Fruit fly (Drosophila melanogaster) whole organism, wandering third instar larva: ENCODE measurements around the gene fwd.

Experiments used
- CG9705 ChIP-seq: fragments of 200-800 bp; sonication (Bioruptor generic); optimal IDR thresholded peaks from 2 replicates; lab custom pipeline; 2018; ENCODE audit warnings: missing biosample characterization, mild to moderate bottlenecking, missing genetic modification characterization
- CrebA ChIP-seq: fragments of 200-800 bp; sonication (Bioruptor generic); optimal IDR thresholded peaks from 2 replicates; lab custom pipeline; 2016; ENCODE audit warnings: missing biosample characterization, mild to moderate bottlenecking, missing genetic modification characterization, borderline replicate concordance
- Dfd ChIP-seq: fragments of >200 bp; optimal IDR thresholded peaks from 2 replicates; lab custom pipeline; 2017; ENCODE audit warnings: missing biosample characterization, missing genetic modification characterization
- Dif ChIP-seq: fragments of 200-275, 200-300 bp; sonication (Bioruptor generic); optimal IDR thresholded peaks from 2 replicates; lab custom pipeline; 2018; ENCODE audit warnings: missing biosample characterization, missing genetic modification characterization; ENCODE audit not compliant: partially characterized antibody
- HLH106 ChIP-seq: fragments of 200-800 bp; optimal IDR thresholded peaks from 3 replicates; lab custom pipeline; 2019; ENCODE audit warnings: missing biosample characterization, mild to moderate bottlenecking, missing genetic modification characterization, moderate library complexity
- Hr83 ChIP-seq: fragments of 200-300 bp; sonication (Bioruptor generic); optimal IDR thresholded peaks from 2 replicates; lab custom pipeline; 2016; ENCODE audit warnings: missing biosample characterization, mild to moderate bottlenecking, missing genetic modification characterization, moderate library complexity; ENCODE audit not compliant: poor library complexity, severe bottlenecking
- OdsH ChIP-seq: fragments of 200-800 bp; sonication (Bioruptor generic); optimal IDR thresholded peaks from 2 replicates; lab custom pipeline; 2016; ENCODE audit warnings: missing biosample characterization, mild to moderate bottlenecking, missing genetic modification characterization
- Sp1 ChIP-seq: fragments of 200-800 bp; sonication (Bioruptor generic); optimal IDR thresholded peaks from 3 replicates; lab custom pipeline; 2019; ENCODE audit warnings: missing biosample characterization, mild to moderate bottlenecking, missing genetic modification characterization, moderate library complexity
- Vsx2 ChIP-seq: fragments of 200-300, 225-300 bp; sonication (Bioruptor generic); optimal IDR thresholded peaks from 2 replicates; lab custom pipeline; 2018; ENCODE audit warnings: missing biosample characterization, missing genetic modification characterization; ENCODE audit not compliant: partially characterized antibody
- br ChIP-seq: fragments of 200-800 bp; sonication (Bioruptor generic); optimal IDR thresholded peaks from 2 replicates; lab custom pipeline; 2016; ENCODE audit warnings: missing biosample characterization, missing genetic modification characterization
- dmrt93B ChIP-seq: fragments of 200-800 bp; sonication (Bioruptor generic); optimal IDR thresholded peaks from 2 replicates; lab custom pipeline; 2018; ENCODE audit warnings: missing biosample characterization, mild to moderate bottlenecking, missing genetic modification characterization
- dsf ChIP-seq: sonication (Bioruptor generic); optimal IDR thresholded peaks from 2 replicates; lab custom pipeline; 2016; ENCODE audit warnings: missing biosample characterization, missing genetic modification characterization, borderline replicate concordance
- pan ChIP-seq: fragments of >200 bp; optimal IDR thresholded peaks from 2 replicates; lab custom pipeline; 2017
- tai ChIP-seq: sonication (Bioruptor generic); optimal IDR thresholded peaks from 2 replicates; lab custom pipeline; 2016; ENCODE audit warnings: missing biosample characterization, missing genetic modification characterization

DNA sequence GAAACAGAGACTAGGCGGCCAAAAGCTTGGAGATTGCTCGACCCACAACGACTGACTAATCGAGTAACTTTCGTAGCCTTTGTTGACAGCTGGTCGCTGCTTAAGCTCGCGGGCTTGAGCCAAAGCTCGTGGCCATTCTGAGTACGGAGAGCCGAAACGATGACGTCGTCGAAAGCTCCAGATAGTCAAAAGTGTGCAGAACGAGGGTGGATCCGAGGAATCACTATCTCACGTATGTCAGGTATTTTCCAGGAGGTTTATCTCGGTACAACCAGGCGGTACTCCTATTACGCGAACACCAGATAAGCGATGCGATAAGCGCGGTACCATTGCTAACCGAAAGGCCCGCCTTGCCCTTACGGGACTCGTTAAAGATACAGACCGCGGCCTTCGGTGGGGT is 8.1 kb downstream of the fwd start:
- TF ChIP-seq CG9705 (GFP tag; lab: Kevin White, UChicago) (no peak), dsf (no peak), Dfd (GFP tag; lab: Kevin White, UChicago) (no peak), br (GFP tag; lab: Kevin White, UChicago) (no peak), HLH106 (tag; lab: Kevin White, UChicago) (no peak), pan (no peak), dmrt93B (GFP tag; lab: Kevin White, UChicago) (no peak), Dif (GFP tag; lab: Kevin White, UChicago) (no peak), Vsx2 (GFP tag; lab: Kevin White, UChicago) (no peak), Hr83 (GFP tag; lab: Kevin White, UChicago) (peak; percentile 50), Sp1 (no peak), CrebA (GFP tag; lab: Kevin White, UChicago) (no peak), OdsH (GFP tag; lab: Kevin White, UChicago) (no peak), tai (no peak)
